Fruit fly (Drosophila melanogaster) whole organism: ENCODE data around the gene Msh6.

ENCODE experiments used
- CG8478 ChIP-seq: fragments of >200 bp; optimal IDR thresholded peaks from 2 replicates; lab custom pipeline; 2018; ENCODE audit warnings: inconsistent platforms
- Dll ChIP-seq: fragments of >200 bp; optimal IDR thresholded peaks from 2 replicates; lab custom pipeline; 2017
- EcR ChIP-seq, 2 experiments: fragments of >200 bp; optimal IDR thresholded peaks; 2 replicates each; lab custom pipeline; 2017; ENCODE audit warnings: missing biosample characterization in 2 of 2, missing genetic modification characterization in 2 of 2, missing genetic modification reagents in 2 of 2
- pan ChIP-seq: fragments of >200 bp; optimal IDR thresholded peaks from 2 replicates; lab custom pipeline; 2017
- psq ChIP-seq: fragments of >200 bp; optimal IDR thresholded peaks from 2 replicates; lab custom pipeline; 2017
- usp ChIP-seq: fragments of >200 bp; optimal IDR thresholded peaks from 2 replicates; lab custom pipeline; 2017; ENCODE audit warnings: missing biosample characterization, missing genetic modification characterization, mixed read lengths

The Msh6 gene

dm6 chr3L:15195548-15195947 lies 37.2 kb upstream of the Msh6 start:
- TF ChIP-seq usp (GFP tag; lab: Kevin White, UChicago), result no peak
- TF ChIP-seq Dll (lab: Kevin White, UChicago), result no peak
- TF ChIP-seq psq (lab: Kevin White, UChicago), result no peak
- TF ChIP-seq CG8478 (lab: Kevin White, UChicago), result no peak
- no peak for TF ChIP-seq pan (lab: Kevin White, UChicago)
- no peak for TF ChIP-seq EcR (GFP tag; optimal IDR thresholded peaks at IDR 0.05; lab: Kevin White, UChicago)

DNA sequence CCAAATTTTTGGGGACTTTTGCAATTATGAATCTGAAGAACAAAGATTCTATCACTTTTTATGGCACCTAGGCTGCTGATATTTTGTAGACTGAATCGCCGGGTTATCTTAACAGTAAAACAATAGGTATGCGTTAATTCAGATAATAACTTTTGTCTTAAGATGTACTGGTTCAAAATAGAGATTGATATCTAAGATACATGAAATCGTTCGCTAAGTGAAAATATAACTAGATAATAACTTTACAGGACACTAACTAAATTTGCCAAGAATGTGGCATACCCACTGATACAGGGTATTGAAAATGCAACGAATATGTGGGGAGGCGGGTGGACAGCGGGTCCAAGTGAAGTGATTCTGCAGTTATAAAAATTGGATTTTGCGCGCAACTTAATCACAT lies 33.8 kb upstream of the Msh6 start:
- TF ChIP-seq CG8478 (lab: Kevin White, UChicago) (no peak), usp (GFP tag; lab: Kevin White, UChicago) (no peak), psq (lab: Kevin White, UChicago) (no peak), pan (lab: Kevin White, UChicago) (peak; percentile 69)

- TF ChIP-seq pan (lab: Kevin White, UChicago) (peak; percentile 54), EcR (GFP tag; optimal IDR thresholded peaks at IDR 0.05; lab: Kevin White, UChicago) (no peak), usp (GFP tag; lab: Kevin White, UChicago) (no peak)
Observed at dm6 chr3L:15189707-15190106, 31.3 kb upstream of the Msh6 start.

dm6 chr3L:15188735-15189134 lies 30.4 kb upstream of the Msh6 start:
- no peak for TF ChIP-seq EcR (GFP tag; optimal IDR thresholded peaks at IDR 0.05; lab: Kevin White, UChicago)
- TF ChIP-seq Dll (lab: Kevin White, UChicago), result no peak
- no peak for TF ChIP-seq pan (lab: Kevin White, UChicago)
- TF ChIP-seq psq (lab: Kevin White, UChicago), result no peak
- no peak for TF ChIP-seq usp (GFP tag; lab: Kevin White, UChicago)
- no peak for TF ChIP-seq CG8478 (lab: Kevin White, UChicago)

- TF ChIP-seq usp (GFP tag; lab: Kevin White, UChicago) (no peak), EcR (GFP tag; optimal IDR thresholded peaks at IDR 0.05; lab: Kevin White, UChicago) (no peak), psq (lab: Kevin White, UChicago) (no peak), Dll (lab: Kevin White, UChicago) (no peak), CG8478 (lab: Kevin White, UChicago) (no peak), pan (lab: Kevin White, UChicago) (no peak)
Observed at dm6 chr3L:15187782-15188181, 29.4 kb upstream of the Msh6 start.

dm6 chr3L:15180816-15181215 lies 22.5 kb upstream of the Msh6 start:
- no peak for TF ChIP-seq EcR (GFP tag; optimal IDR thresholded peaks at IDR 0.05; lab: Kevin White, UChicago)
- no peak for TF ChIP-seq psq (lab: Kevin White, UChicago)
- TF ChIP-seq Dll (lab: Kevin White, UChicago), result no peak
- TF ChIP-seq CG8478 (lab: Kevin White, UChicago), result no peak
- no peak for TF ChIP-seq pan (lab: Kevin White, UChicago)
- TF ChIP-seq usp (GFP tag; lab: Kevin White, UChicago), result no peak

DNA sequence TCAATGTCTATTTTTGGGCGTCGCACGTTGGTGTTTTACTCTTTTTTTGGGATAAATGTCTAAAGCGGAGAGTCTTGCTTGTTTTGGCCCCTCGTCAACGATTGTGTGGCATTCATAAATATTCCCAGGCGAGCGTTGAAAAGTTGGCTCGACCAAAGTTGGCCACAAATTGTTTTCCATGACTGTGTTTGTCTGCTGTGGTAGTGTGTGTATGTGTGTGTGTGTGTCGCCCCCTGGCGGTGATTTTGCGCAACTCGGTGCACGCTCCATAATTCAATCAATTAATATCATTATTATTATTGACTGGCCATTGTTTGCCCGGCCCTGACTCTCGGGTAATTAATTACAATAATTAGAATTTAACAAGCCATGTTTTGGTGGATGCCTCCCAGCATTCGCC lies 20.3 kb upstream of the Msh6 start:
- TF ChIP-seq usp (GFP tag; lab: Kevin White, UChicago) (no peak), CG8478 (lab: Kevin White, UChicago) (no peak), Dll (lab: Kevin White, UChicago) (no peak), psq (lab: Kevin White, UChicago) (no peak), EcR (GFP tag; optimal IDR thresholded peaks at IDR 0.05; lab: Kevin White, UChicago) (no peak), pan (lab: Kevin White, UChicago) (no peak)

DNA sequence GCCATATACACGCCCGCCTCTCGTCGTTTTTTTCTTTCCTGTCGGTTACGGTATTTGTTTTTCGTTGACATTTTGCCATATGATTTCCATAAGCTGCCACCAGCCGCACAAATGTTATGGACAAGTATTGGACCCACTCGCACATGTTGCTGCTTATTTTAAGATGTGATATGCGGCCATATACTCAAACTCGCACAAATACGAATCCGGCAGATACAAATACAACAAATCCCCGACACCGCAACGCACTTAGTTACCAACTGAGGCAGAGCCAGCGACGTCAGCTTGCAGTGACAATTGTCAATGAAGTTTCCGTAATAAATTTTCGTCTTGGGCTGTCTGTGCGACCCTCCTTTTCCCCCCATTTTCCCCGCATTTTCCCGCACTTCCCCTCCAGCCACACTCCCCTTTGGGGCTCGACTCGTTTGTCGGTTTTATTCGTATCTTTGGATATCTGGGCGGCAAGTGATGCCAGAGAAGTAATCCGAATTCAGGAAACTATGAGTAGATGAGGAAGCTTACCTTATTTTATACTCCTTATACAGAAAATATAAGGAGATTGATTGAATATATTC lies 18.4 kb upstream of the Msh6 start:
- TF ChIP-seq pan (lab: Kevin White, UChicago), result no peak
- TF ChIP-seq CG8478 (lab: Kevin White, UChicago), result no peak
- no peak for TF ChIP-seq usp (GFP tag; lab: Kevin White, UChicago)
- no peak for TF ChIP-seq EcR (GFP tag; optimal IDR thresholded peaks at IDR 0.05; lab: Kevin White, UChicago)
- TF ChIP-seq Dll (lab: Kevin White, UChicago), result no peak
- no peak for TF ChIP-seq psq (lab: Kevin White, UChicago)

- TF ChIP-seq EcR (GFP tag; optimal IDR thresholded peaks at IDR 0.05; lab: Kevin White, UChicago) (no peak), CG8478 (lab: Kevin White, UChicago) (no peak), pan (lab: Kevin White, UChicago) (no peak), psq (lab: Kevin White, UChicago) (no peak), usp (GFP tag; lab: Kevin White, UChicago) (no peak), Dll (lab: Kevin White, UChicago) (no peak)
Observed at dm6 chr3L:15174823-15175222, 16.5 kb upstream of the Msh6 start.

DNA sequence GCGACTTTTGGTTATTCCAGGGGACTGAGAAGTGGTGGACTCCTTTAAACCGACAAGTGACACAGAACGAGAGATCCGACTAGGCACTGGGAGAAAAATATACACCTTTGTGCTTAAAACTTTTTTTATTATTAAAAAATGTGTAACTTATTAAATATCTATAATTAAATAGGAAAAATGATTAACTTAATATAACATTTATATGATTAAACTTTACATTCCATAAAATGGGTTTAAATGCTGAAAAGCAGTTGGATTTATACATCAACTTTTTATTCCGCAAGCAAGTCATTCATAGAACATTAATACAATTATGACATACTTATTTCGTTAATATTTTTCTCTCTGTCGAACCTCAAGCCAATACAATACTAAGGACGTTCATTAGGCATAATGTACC lies 15.7 kb upstream of the Msh6 start:
- TF ChIP-seq pan (lab: Kevin White, UChicago), result no peak
- no peak for TF ChIP-seq Dll (lab: Kevin White, UChicago)
- TF ChIP-seq CG8478 (lab: Kevin White, UChicago), result no peak
- TF ChIP-seq psq (lab: Kevin White, UChicago), result no peak
- no peak for TF ChIP-seq usp (GFP tag; lab: Kevin White, UChicago)
- TF ChIP-seq EcR (GFP tag; optimal IDR thresholded peaks at IDR 0.05; lab: Kevin White, UChicago), result no peak

DNA sequence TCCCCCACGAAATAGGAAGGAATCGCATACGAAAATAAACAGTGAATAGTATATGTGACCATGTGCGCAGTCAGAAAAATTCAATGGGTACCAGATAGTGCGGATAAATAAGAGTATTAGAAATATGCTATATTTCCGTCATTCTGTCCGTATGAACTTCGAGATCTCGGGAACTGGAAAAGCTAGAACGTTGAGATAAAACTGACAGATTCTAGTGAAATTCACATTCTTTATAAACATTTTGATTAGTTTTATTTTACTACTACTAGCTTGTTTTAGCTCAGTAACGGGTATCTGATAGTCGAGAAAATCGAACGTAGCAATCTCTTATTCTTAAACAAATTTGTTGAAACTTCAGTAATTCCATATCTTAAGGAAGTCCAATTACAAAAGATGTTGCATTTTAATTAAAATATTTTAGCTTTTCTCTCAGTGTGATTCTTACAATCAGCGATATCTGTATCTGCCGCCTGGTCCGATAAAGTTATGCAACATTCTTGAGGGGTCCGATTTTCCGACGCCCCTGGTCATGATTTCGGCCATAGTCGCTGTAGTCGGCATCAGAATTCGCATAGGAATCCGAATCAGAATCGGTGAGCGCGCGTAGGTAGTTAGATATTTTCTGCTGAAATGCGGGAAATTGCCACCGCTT lies 14.2 kb upstream of the Msh6 start:
- TF ChIP-seq Dll (lab: Kevin White, UChicago) (no peak), psq (lab: Kevin White, UChicago) (no peak), EcR (GFP tag; optimal IDR thresholded peaks at IDR 0.05; lab: Kevin White, UChicago) (no peak), CG8478 (lab: Kevin White, UChicago) (no peak), pan (lab: Kevin White, UChicago) (no peak), usp (GFP tag; lab: Kevin White, UChicago) (no peak)
